Fruit fly (Drosophila melanogaster): ENCODE data around the gene strat.

strat gene

dm6 chr2L:8351333-8351732, 31.2 kb downstream of the strat start:
- no peak for TF ChIP-seq CG17801 (GFP tag; optimal IDR thresholded peaks at IDR 0.05; ENCODE audit: partially characterized antibody)

DNA sequence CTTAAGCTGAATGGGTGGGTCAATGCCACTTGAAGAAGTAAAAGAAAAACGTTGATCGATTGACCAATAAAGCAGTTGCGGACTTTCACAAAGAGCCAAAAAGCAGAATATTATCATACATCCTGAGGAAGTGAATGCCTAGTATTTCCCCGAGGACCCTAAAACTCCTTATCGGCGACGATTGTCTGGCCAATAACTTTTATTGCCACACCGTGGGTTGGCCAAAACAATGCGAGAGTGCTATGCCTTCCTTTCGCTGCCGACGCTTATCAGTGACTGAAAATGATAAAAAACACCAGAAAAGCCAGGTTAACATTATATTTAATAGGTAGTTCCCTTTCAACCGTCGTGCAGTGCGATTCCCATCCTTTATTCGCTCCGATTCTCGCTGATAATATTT, 31.7 kb downstream of the strat start, which contains the start of gene Mur29B:
Gene Mur29B (plus strand): TSS at position 324 of the 400 bp plus-strand sequence.
- no peak for TF ChIP-seq CG17801 (GFP tag; optimal IDR thresholded peaks at IDR 0.05; ENCODE audit: partially characterized antibody)

DNA sequence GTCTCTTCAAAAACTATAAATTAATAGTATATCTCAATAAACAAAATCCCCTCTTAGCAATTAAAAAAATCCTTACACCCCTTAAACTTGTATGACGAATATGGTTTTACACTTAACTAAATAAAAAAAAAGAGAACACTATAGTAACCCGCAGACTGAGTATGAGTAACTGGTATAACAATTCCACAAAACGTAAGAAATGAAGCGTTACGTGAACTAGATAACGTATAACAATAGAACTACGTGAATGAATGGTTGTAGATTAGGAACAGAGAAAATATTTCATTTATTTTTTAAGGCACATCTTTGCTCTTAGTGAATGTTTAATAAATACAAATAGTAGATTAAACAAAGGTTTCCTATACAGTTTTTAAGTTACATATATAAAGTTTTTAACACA, 35.3 kb downstream of the strat start:
- TF ChIP-seq CG17801 (GFP tag; optimal IDR thresholded peaks at IDR 0.05; ENCODE audit: partially characterized antibody) = no peak

DNA sequence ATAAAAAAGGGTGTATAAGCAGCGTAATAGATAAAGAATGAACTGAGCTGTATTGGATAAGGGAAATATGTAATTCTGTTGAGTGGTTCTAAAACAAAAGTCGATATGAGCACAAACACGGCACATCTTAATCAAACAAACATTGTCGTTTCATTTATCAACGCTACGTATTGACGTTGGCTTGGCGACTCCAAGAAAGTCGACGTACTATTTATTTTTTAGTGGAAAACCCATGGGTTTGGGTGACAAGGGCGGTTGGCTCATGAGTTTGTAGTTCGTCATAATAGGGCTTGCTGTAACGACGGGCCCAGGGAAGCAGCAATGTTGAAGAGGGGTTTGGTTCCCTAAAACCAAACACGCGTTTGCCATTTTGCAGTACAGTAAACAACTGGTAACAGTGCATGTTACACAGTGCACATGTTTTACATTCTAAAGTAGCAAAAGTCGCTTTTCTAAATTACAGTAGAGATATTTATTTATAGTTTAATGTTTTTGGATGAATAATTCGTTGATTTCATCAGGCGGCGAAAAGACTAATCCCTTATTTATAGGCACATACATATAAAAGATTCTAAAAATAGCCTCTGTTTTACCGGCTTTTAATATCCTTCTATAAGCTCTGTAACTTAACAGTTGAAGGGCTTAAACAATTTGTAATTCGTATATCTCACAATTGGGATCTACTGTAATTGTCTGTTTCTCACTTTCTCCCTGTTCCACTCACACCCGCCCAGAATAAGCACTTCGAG, 41.2 kb downstream of the strat start:
- peak; percentile 89 for TF ChIP-seq CG17801 (GFP tag; optimal IDR thresholded peaks at IDR 0.05; ENCODE audit: partially characterized antibody)

dm6 chr2L:8362273-8362954, 42.3 kb downstream of the strat start, which contains the start of gene CG7627:
TSS of gene CG7627 (minus strand) at chr2L:8362469.
- peak; percentile 63 for TF ChIP-seq CG17801 (GFP tag; optimal IDR thresholded peaks at IDR 0.05; ENCODE audit: partially characterized antibody)

- no peak for TF ChIP-seq CG17801 (GFP tag; optimal IDR thresholded peaks at IDR 0.05; ENCODE audit: partially characterized antibody)
Measured at dm6 chr2L:8362955-8363285, 42.8 kb downstream of the strat start.

dm6 chr2L:8364006-8364956, 44.2 kb downstream of the strat start, which contains the start of the genes RpS13 and CSN8:
TSS of gene RpS13 (minus strand) at chr2L:8364662.
TSS of gene CSN8 (plus strand) at chr2L:8364855.
- peak; percentile 53 for TF ChIP-seq CG17801 (GFP tag; optimal IDR thresholded peaks at IDR 0.05; ENCODE audit: partially characterized antibody)

dm6 chr2L:8365701-8366643, 45.8 kb downstream of the strat start, which contains the start of gene Pp2A-29B:
TSS of gene Pp2A-29B (plus strand) at chr2L:8366038.
- peak; percentile 32 for TF ChIP-seq CG17801 (GFP tag; optimal IDR thresholded peaks at IDR 0.05; ENCODE audit: partially characterized antibody)
